Worm (Caenorhabditis elegans): ENCODE results near the gene hsp-75.
A peak's percentile ranks its signal among the peaks of the same experiment; 100 is the strongest.

The hsp-75 gene

DNA sequence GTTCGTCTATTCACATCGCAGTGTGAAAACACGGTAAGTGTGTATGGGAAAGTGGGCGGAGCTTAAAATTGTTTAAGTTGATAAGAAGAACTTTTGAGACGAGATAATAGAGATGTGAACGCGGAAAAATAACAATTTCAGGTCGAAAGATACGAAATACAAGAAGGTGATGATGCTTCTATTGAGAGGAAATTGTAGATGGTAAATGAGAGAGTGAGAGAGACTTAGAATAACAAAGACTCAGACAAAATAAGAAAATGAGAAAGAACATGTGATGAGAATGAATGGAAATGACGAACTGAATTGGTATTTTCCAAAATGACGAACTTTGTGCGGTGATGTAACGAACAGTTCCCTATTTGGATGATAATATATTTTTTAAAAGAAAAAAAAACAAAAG, 44.6 kb upstream of the hsp-75 start:
- TF ChIP-seq ztf-16 (tag; optimal IDR thresholded peaks at IDR 0.05) (no peak), ceh-19 (GFP tag; optimal IDR thresholded peaks at IDR 0.05) (no peak), hlh-8 (tag; optimal IDR thresholded peaks at IDR 0.05) (no peak)

DNA sequence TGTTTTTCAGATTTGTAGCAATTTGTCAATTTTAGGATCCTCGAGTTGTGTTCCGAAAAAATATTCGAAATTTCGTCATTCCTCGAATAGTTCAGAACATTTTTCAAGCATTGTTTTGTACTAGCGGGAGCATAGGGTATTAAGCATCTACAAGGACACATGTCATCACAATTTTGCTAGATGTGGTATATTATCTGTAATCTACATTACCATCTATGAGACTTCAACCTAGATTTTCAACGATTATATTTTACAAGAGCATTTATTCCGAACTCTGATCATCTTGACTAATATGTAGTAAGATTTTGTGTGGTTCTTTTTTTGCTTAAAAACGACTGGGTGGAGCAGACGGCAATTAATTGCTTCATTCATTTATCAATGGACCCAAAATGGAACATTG, 36.5 kb upstream of the hsp-75 start:
- TF ChIP-seq sox-2 (GFP tag; IDR thresholded peaks at IDR 0.05): no peak

DNA sequence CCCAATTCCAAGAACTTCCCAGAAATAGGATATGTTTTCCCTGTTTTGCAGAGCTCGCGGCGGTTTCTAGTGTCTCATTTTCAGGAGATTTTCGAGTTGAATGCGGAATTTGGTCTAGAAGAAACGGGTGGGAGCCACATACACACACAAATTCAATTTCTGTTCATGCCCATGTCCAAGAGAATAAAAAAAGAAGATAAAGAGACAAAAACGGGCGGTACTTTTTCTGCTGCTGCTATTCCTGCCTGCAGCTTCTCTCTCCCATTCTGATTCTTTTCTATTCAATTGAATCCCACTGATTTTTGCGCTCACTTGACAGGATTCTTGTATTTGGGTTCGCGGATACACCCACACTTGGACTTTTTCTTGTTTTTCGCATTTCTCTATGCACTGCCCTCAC, 36.1 kb upstream of the hsp-75 start:
- TF ChIP-seq fax-1 (tag; optimal IDR thresholded peaks at IDR 0.05) (no peak), ceh-31 (tag; optimal IDR thresholded peaks at IDR 0.05) (no peak), unc-42 (tag; optimal IDR thresholded peaks at IDR 0.05) (peak; percentile 53)

DNA sequence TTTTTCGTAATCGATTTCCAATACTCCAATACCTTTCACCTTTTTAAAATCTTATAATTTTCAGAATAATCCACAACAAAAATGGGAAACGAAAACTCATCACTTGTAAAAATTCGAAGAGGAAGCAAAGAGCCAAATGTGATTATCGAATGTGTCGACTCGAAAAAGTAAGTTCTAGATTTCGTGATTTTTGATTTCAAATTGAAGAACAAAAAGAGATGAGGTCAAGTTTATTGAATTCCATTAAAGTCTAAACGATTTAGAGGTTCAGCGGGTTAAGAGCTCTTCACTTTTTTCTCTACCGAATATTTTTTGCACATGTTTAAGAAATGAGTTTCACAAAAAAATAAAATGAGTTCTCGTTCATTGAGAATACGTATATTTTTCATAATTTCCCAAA, 32.4 kb upstream of the hsp-75 start, which contains the start of gene B0361.4:
Gene B0361.4 (plus strand): TSS at position 61 of the 400 bp plus-strand sequence.
- TF ChIP-seq ama-1 (optimal IDR thresholded peaks at IDR 0.05): no peak
- no peak for TF ChIP-seq rnt-1 (tag; optimal IDR thresholded peaks at IDR 0.05)
- no peak for TF ChIP-seq npax-4 (tag; optimal IDR thresholded peaks at IDR 0.05)

DNA sequence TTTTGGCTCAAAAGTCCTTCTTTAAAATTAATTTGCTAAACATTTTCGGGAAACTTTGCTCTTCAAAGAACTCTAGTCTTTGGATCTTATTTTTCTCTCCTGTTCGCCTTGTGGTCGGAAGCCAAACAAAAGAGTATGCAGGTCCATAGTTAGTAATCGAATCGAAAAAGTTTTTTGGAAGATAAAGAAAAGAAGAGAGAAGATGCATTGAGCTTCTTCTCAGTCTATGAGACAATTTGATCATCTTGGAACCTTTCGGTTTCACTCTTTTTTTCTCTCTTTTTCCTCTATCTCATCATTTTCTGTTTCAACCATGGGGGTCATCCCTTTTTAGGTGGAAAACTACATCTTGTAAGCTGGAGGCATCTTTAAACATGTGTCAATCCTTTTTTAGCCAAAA, 27.2 kb upstream of the hsp-75 start:
- TF ChIP-seq ceh-18 (tag; optimal IDR thresholded peaks at IDR 0.05) (no peak), pag-3 (tag; optimal IDR thresholded peaks at IDR 0.05; ENCODE audit: borderline replicate concordance) (no peak), unc-42 (tag; optimal IDR thresholded peaks at IDR 0.05) (peak; percentile 95), zip-5 (tag; optimal IDR thresholded peaks at IDR 0.05) (no peak), ceh-22 (tag; optimal IDR thresholded peaks at IDR 0.05) (no peak), T23F11.4 (GFP tag; optimal IDR thresholded peaks at IDR 0.05) (no peak)

DNA sequence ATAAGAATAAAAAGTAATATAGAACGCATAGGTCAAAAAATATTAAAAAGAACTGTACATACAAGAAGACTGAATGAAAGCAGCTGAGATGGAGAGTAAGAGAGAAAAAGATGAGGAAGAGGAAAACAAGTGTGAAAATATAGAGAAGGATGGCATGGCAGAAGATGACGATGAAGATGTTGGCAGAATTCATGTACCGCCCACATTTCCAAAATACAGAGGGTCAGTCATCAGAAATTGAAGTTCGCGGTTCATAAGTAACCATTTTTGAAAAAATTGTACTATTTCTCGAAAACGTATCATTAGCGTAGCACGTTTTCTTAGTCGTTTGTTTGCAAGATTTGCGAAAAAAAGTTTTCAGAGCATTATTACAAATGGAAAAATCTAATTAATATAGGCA, 21.2 kb upstream of the hsp-75 start, which contains the start of gene zmp-6:
Gene zmp-6 (minus strand): TSS at position 101 of the 400 bp plus-strand sequence.
- no peak for TF ChIP-seq hlh-15 (tag; optimal IDR thresholded peaks at IDR 0.05)
- no peak for TF ChIP-seq ceh-14 (tag; optimal IDR thresholded peaks at IDR 0.05)

DNA sequence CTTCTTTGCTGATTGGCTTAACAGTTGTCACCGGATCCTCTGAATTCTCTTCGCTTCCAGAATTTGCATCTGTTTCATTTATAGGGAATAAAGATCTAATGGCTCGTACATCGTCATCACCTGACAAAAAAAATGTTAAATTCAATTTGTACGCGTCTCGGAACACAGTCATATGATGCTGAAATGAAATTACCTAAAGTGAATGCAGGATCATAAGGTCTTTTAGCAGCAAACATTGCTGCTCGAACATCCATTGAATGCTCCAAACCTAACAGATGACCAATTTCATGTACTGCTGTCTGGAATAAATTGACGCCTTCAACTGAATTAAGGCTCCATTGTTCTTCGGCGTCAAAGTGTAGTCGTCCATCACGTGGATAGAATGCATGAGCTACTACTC, 19.9 kb upstream of the hsp-75 start:
- no peak for TF ChIP-seq fkh-6 (tag; optimal IDR thresholded peaks at IDR 0.05)
- no peak for TF ChIP-seq nhr-11 (tag; optimal IDR thresholded peaks at IDR 0.05)
- TF ChIP-seq unc-42 (tag; optimal IDR thresholded peaks at IDR 0.05): no peak
- no peak for TF ChIP-seq ceh-48 (tag; optimal IDR thresholded peaks at IDR 0.05)

DNA sequence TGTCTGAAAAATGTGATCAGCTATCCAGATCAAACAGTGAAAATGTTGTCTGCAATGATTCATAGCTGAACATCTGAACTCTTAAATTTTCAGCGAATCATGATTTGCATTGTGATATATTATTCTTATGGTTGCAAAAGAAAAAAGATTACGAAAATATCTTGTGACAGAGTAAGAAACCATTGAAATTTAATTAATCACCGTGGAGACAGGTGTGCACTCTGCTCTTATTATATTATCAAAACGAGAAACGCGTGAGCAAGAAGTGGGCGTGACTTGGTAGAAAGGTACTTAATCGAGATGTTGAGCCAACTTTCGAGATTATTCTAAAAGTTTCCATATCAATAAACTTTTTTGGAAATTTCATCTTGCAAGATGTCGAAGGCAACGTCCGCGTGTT, 16.5 kb upstream of the hsp-75 start, which contains the start of gene osm-10:
Gene osm-10 (plus strand): TSS at position 293 of the 400 bp plus-strand sequence.
- TF ChIP-seq ceh-9 (tag; optimal IDR thresholded peaks at IDR 0.05): no peak
- TF ChIP-seq dmd-4 (tag; optimal IDR thresholded peaks at IDR 0.05; ENCODE audit: borderline replicate concordance): no peak
- no peak for TF ChIP-seq mec-3 (tag; optimal IDR thresholded peaks at IDR 0.05; ENCODE audit: borderline replicate concordance)
- no peak for TF ChIP-seq ceh-6 (GFP tag; optimal IDR thresholded peaks at IDR 0.05)
- no peak for TF ChIP-seq ceh-14 (tag; optimal IDR thresholded peaks at IDR 0.05)
- no peak for TF ChIP-seq syd-9 (tag; optimal IDR thresholded peaks at IDR 0.05)
- TF ChIP-seq fkh-6 (tag; optimal IDR thresholded peaks at IDR 0.05): no peak
- TF ChIP-seq fax-1 (tag; optimal IDR thresholded peaks at IDR 0.05): no peak
- no peak for TF ChIP-seq hlh-8 (tag; optimal IDR thresholded peaks at IDR 0.05)
- no peak for TF ChIP-seq ets-4 (tag; optimal IDR thresholded peaks at IDR 0.05)
- TF ChIP-seq zip-5 (tag; optimal IDR thresholded peaks at IDR 0.05): no peak
- TF ChIP-seq che-1 (tag; optimal IDR thresholded peaks at IDR 0.05): no peak
- TF ChIP-seq ztf-16 (tag; optimal IDR thresholded peaks at IDR 0.05): no peak

DNA sequence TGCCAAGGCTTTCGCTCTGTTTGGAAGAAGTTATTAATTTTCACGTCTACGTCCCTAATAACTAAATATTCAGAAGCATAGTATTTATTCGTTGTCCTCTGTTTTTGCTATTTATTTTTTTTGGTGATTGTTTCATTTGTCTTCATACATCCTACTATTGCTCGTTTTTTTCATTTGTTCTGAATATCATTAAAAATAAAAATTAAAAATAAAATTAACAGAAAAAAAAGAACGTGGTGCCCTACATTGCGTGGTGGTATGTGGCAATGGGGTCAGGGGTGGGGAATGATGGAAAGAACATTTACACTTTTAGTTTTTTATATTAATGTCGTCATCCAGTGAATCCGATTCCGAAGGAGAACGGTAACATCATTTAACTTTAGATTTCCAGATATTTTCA, 14.6 kb upstream of the hsp-75 start, which contains the start of gene ztf-31:
Gene ztf-31 (plus strand): TSS at position 301 of the 400 bp plus-strand sequence.
- TF ChIP-seq pax-1 (tag; optimal IDR thresholded peaks at IDR 0.05) (no peak), K09A11.1 (tag; optimal IDR thresholded peaks at IDR 0.05; ENCODE audit: insufficient read depth) (no peak), sox-2 (GFP tag; IDR thresholded peaks at IDR 0.05) (no peak), ceh-48 (tag; optimal IDR thresholded peaks at IDR 0.05) (no peak), unc-42 (tag; optimal IDR thresholded peaks at IDR 0.05) (no peak), syd-9 (tag; optimal IDR thresholded peaks at IDR 0.05) (no peak), hlh-30 (tag; optimal IDR thresholded peaks at IDR 0.05; ENCODE audit: insufficient read depth) (no peak), ref-2 (tag; optimal IDR thresholded peaks at IDR 0.05) (no peak), ceh-19 (GFP tag; optimal IDR thresholded peaks at IDR 0.05) (no peak)

Data from whole organism, late embryonic.